Fruit fly (Drosophila melanogaster): ENCODE results near the gene Prosalpha4.
A peak's percentile ranks its signal among the peaks of the same experiment; 100 is the strongest.

Prosalpha4 gene

dm6 chrX:16292646-16293045, 16.6 kb downstream of the Prosalpha4 start (continued):
- TF ChIP-seq CG10654 (GFP tag; optimal IDR thresholded peaks at IDR 0.05) = no peak
- TF ChIP-seq E2f1 (GFP tag; IDR thresholded peaks at IDR 0.05) = no peak
- TF ChIP-seq CG15479 (GFP tag; optimal IDR thresholded peaks at IDR 0.05) = no peak
- TF ChIP-seq Dek (tag; optimal IDR thresholded peaks at IDR 0.05) = no peak
- no peak for TF ChIP-seq CG7745 (tag; optimal IDR thresholded peaks at IDR 0.05)

- peak; percentile 3 for TF ChIP-seq tx (GFP tag; optimal IDR thresholded peaks at IDR 0.05)
- peak; percentile 71 for TF ChIP-seq CG4617 (GFP tag; optimal IDR thresholded peaks at IDR 0.05; ENCODE audit: borderline replicate concordance)
- TF ChIP-seq az2 (GFP tag; optimal IDR thresholded peaks at IDR 0.05) = no peak
- TF ChIP-seq CG5180 (GFP tag; optimal IDR thresholded peaks at IDR 0.05) = no peak
- peak; percentile 7 for TF ChIP-seq CG13296 (GFP tag; optimal IDR thresholded peaks at IDR 0.05)
- TF ChIP-seq CG6175 (GFP tag; IDR thresholded peaks at IDR 0.05) = peak; percentile 39; the same call in 1 of the 3 replicates
- TF ChIP-seq corto (GFP tag; optimal IDR thresholded peaks at IDR 0.05) = no peak
- TF ChIP-seq CG10267 (tag; optimal IDR thresholded peaks at IDR 0.05) = peak; percentile 93
- TF ChIP-seq lilli (GFP tag; optimal IDR thresholded peaks at IDR 0.05) = peak; percentile 77
- TF ChIP-seq Jarid2 (GFP tag; optimal IDR thresholded peaks at IDR 0.05) = no peak
- TF ChIP-seq pros (GFP tag; optimal IDR thresholded peaks at IDR 0.05) = no peak
- TF ChIP-seq gfzf (GFP tag; optimal IDR thresholded peaks at IDR 0.05) = peak; percentile 21
- TF ChIP-seq caup (GFP tag; optimal IDR thresholded peaks at IDR 0.05; ENCODE audit: severe bottlenecking) = peak; percentile 6
- TF ChIP-seq stc (GFP tag; IDR thresholded peaks at IDR 0.05) = no peak
- TF ChIP-seq ranshi (GFP tag; IDR thresholded peaks at IDR 0.05) = peak; percentile 53; the same call in 1 of the 2 replicates
- TF ChIP-seq HmgZ (tag; optimal IDR thresholded peaks at IDR 0.05) = peak; percentile 56
- 0 out of 3 replicates have a peak, but pooled peaks have one; percentile 11 for TF ChIP-seq so (GFP tag; IDR thresholded peaks at IDR 0.05)
- TF ChIP-seq tup (GFP tag; optimal IDR thresholded peaks at IDR 0.05) = no peak
- peak; percentile 51 for TF ChIP-seq tin (GFP tag; optimal IDR thresholded peaks at IDR 0.05)
- peak; percentile 27 for TF ChIP-seq CG12744 (GFP tag; optimal IDR thresholded peaks at IDR 0.05)
- peak; percentile 55 for TF ChIP-seq repo (GFP tag; optimal IDR thresholded peaks at IDR 0.05)
- TF ChIP-seq ara (GFP tag; IDR thresholded peaks at IDR 0.05) = no peak
- peak in 1 of 2 experiments; percentile 60 for TF ChIP-seq crp (GFP tag; optimal IDR thresholded peaks at IDR 0.05)
- peak; percentile 25 for TF ChIP-seq ind (GFP tag; optimal IDR thresholded peaks at IDR 0.05)
- TF ChIP-seq CG34224 (GFP tag; IDR thresholded peaks at IDR 0.05; ENCODE audit: partially characterized antibody) = peak; percentile 78
- TF ChIP-seq CG1603 (tag; optimal IDR thresholded peaks at IDR 0.05) = peak; percentile 77
- no peak for TF ChIP-seq ase (GFP tag; IDR thresholded peaks at IDR 0.05)
- no peak for TF ChIP-seq cas (GFP tag; IDR thresholded peaks at IDR 0.05)
- TF ChIP-seq CG12942 (GFP tag; optimal IDR thresholded peaks at IDR 0.05) = peak; percentile 6
- peak; percentile 94 for TF ChIP-seq Sry-δ (GFP tag; optimal IDR thresholded peaks at IDR 0.05)
- no peak for TF ChIP-seq Dip3 (GFP tag; optimal IDR thresholded peaks at IDR 0.05)
- peak; percentile 40 for TF ChIP-seq maf-S (GFP tag; optimal IDR thresholded peaks at IDR 0.05)
- TF ChIP-seq Dad (GFP tag; optimal IDR thresholded peaks at IDR 0.05) = peak; percentile 55
- 0 out of 3 replicates have a peak, but pooled peaks have one; percentile 19 for TF ChIP-seq zfh1 (GFP tag; IDR thresholded peaks at IDR 0.05)
- TF ChIP-seq CG17186 (GFP tag; optimal IDR thresholded peaks at IDR 0.05) = peak; percentile 22
- TF ChIP-seq CG9817 (tag; optimal IDR thresholded peaks at IDR 0.05) = no peak
- TF ChIP-seq CG31388 (GFP tag; optimal IDR thresholded peaks at IDR 0.05) = no peak
- peak; percentile 85 for TF ChIP-seq hb (GFP tag; IDR thresholded peaks at IDR 0.05; ENCODE audit: partially characterized antibody)
- no peak for TF ChIP-seq ab (GFP tag; optimal IDR thresholded peaks at IDR 0.05)
- peak; percentile 18 for TF ChIP-seq CG8388 (GFP tag; optimal IDR thresholded peaks at IDR 0.05)
- peak; percentile 59 to 65 for TF ChIP-seq dpn (GFP tag; optimal IDR thresholded peaks at IDR 0.05)
- TF ChIP-seq mirr (GFP tag; optimal IDR thresholded peaks at IDR 0.05) = peak; percentile 51
Measured at dm6 chrX:16296423-16297292, 20.6 kb downstream of the Prosalpha4 start, which contains the start of gene CG3632. TSS of gene CG3632 (plus strand) at chrX:16296671.
